Fruit fly (Drosophila melanogaster) whole organism, adult: ENCODE results near the gene RpL36.

ENCODE experiments used
- Clk ChIP-seq: fragments of 200-800 bp; sonication (Bioruptor generic); optimal IDR thresholded peaks from 2 replicates; lab custom pipeline; 2017; ENCODE audit warnings: missing biosample characterization, missing genetic modification characterization
- bab1 ChIP-seq: fragments of 200-800 bp; sonication (Bioruptor generic); optimal IDR thresholded peaks from 3 replicates; lab custom pipeline; 2019; ENCODE audit warnings: missing biosample characterization, mild to moderate bottlenecking, missing genetic modification characterization, moderate library complexity
- kay ChIP-seq: fragments of 200-800 bp; sonication (Bioruptor generic); peaks from one replicate; lab custom pipeline; 2016; ENCODE audit warnings: missing biosample characterization, missing genetic modification characterization, borderline replicate concordance
- ovo ChIP-seq: fragments of 200-800 bp; sonication (Bioruptor generic); optimal IDR thresholded peaks from 2 replicates; lab custom pipeline; 2016; ENCODE audit warnings: missing biosample characterization, missing genetic modification characterization
- pad ChIP-seq: fragments of 200-800 bp; sonication (Bioruptor generic); optimal IDR thresholded peaks from 3 replicates; lab custom pipeline; 2017; ENCODE audit warnings: missing biosample characterization, missing genetic modification characterization, mild to moderate bottlenecking, moderate library complexity, missing genetic modification reagents

DNA sequence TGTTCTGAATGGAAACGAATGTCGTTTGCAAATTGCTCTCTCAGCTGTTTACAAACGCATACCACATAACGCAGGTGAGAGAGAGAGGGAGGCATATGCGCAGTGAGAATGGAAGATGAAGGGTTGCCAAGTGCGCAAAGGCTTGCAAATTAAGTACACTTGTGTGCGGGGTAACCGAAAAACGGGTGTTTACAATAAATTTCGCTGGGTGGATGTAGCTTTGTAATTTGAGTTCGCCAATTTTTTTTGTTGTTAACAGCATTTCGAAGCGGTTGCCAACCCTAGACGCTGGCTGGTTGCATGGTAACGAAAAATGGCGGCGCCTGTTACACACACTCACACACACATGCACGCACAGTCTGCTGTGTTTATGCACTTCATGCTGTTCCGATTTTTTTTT, 25.7 kb upstream of the RpL36 start:
- no peak for TF ChIP-seq kay (GFP tag; lab: Kevin White, UChicago)
- TF ChIP-seq bab1: peak; percentile 98
- TF ChIP-seq ovo (GFP tag; lab: Kevin White, UChicago): peak; percentile 94
- peak; percentile 89 for TF ChIP-seq Clk (GFP tag; lab: Kevin White, UChicago)
- peak; percentile 87 for TF ChIP-seq pad (GFP tag; lab: Kevin White, UChicago)
